Fruit fly (Drosophila melanogaster): ENCODE data around the gene CG3625.

- TF ChIP-seq Sin3A (optimal IDR thresholded peaks at IDR 0.05) (no peak), h (optimal IDR thresholded peaks at IDR 0.05) (no peak), Myc (optimal IDR thresholded peaks at IDR 0.05) (no peak), insv (optimal IDR thresholded peaks at IDR 0.05) (no peak), psq (optimal IDR thresholded peaks at IDR 0.05) (no peak), ttk (optimal IDR thresholded peaks at IDR 0.05) (no peak)
These were observed 29.6 kb upstream of the CG3625 start, which contains the start of gene CG11911 for dm6 chr2L:321148-321547.
